Worm (Caenorhabditis elegans): ENCODE results near the gene srx-134.

srx-134 gene

ce11 chrV:13854306-13854705 is 2.0 kb downstream of the srx-134 start, which contains the start of gene ttr-21:
Gene ttr-21 (minus strand): TSS chrV:13854405.
- no peak for TF ChIP-seq drap-1 (GFP tag; optimal IDR thresholded peaks at IDR 0.05)
- TF ChIP-seq sptf-1 (tag; optimal IDR thresholded peaks at IDR 0.05), result no peak
- no peak for TF ChIP-seq ztf-11 (tag; optimal IDR thresholded peaks at IDR 0.05)
- no peak for TF ChIP-seq M03D4.4 (tag; optimal IDR thresholded peaks at IDR 0.05)
- no peak for TF ChIP-seq ceh-83 (GFP tag; optimal IDR thresholded peaks at IDR 0.05)
- no peak for TF ChIP-seq ceh-43 (GFP tag; optimal IDR thresholded peaks at IDR 0.05)
- no peak for TF ChIP-seq nhr-237 (tag; optimal IDR thresholded peaks at IDR 0.05)

- TF ChIP-seq pha-4 (tag; optimal IDR thresholded peaks at IDR 0.05) (no peak), nhr-237 (tag; optimal IDR thresholded peaks at IDR 0.05) (no peak), ceh-39 (tag; optimal IDR thresholded peaks at IDR 0.05) (no peak), ces-1 (GFP tag; optimal IDR thresholded peaks at IDR 0.05) (no peak), lin-32 (GFP tag; optimal IDR thresholded peaks at IDR 0.05) (no peak), zip-8 (tag; optimal IDR thresholded peaks at IDR 0.05) (no peak), ceh-43 (GFP tag; optimal IDR thresholded peaks at IDR 0.05) (no peak), mep-1 (tag; optimal IDR thresholded peaks at IDR 0.05) (no peak), unc-120 (tag; optimal IDR thresholded peaks at IDR 0.05; ENCODE audit: poor library complexity, severe bottlenecking) (no peak), elt-3 (tag; optimal IDR thresholded peaks at IDR 0.05) (no peak), blmp-1 (tag; optimal IDR thresholded peaks at IDR 0.05) (no peak), nhr-28 (tag; optimal IDR thresholded peaks at IDR 0.05) (no peak), nhr-12 (tag; optimal IDR thresholded peaks at IDR 0.05) (no peak), cnd-1 (tag; optimal IDR thresholded peaks at IDR 0.05) (no peak), mab-5 (tag; optimal IDR thresholded peaks at IDR 0.05) (no peak), tbx-8 (GFP tag; optimal IDR thresholded peaks at IDR 0.05) (no peak), unc-39 (tag; optimal IDR thresholded peaks at IDR 0.05) (no peak), drap-1 (GFP tag; optimal IDR thresholded peaks at IDR 0.05) (no peak), flh-1 (GFP tag; optimal IDR thresholded peaks at IDR 0.05) (no peak), sptf-1 (tag; optimal IDR thresholded peaks at IDR 0.05) (no peak)
Observed at ce11 chrV:13850170-13850569, 6.1 kb downstream of the srx-134 start, which contains the start of gene hpx-2. Gene hpx-2 (plus strand): TSS chrV:13850470.

- no peak for TF ChIP-seq nhr-12 (tag; optimal IDR thresholded peaks at IDR 0.05)
- TF ChIP-seq unc-120 (tag; optimal IDR thresholded peaks at IDR 0.05; ENCODE audit: poor library complexity, severe bottlenecking), result no peak
- TF ChIP-seq snpc-4 (tag; optimal IDR thresholded peaks at IDR 0.05), result no peak
- TF ChIP-seq flh-1 (GFP tag; optimal IDR thresholded peaks at IDR 0.05), result no peak
- no peak for TF ChIP-seq mls-2 (tag; optimal IDR thresholded peaks at IDR 0.05)
- no peak for TF ChIP-seq ceh-39 (tag; optimal IDR thresholded peaks at IDR 0.05)
- TF ChIP-seq ceh-43 (GFP tag; optimal IDR thresholded peaks at IDR 0.05), result no peak
- TF ChIP-seq nhr-237 (tag; optimal IDR thresholded peaks at IDR 0.05), result no peak
- no peak for TF ChIP-seq mep-1 (tag; optimal IDR thresholded peaks at IDR 0.05)
- TF ChIP-seq drap-1 (GFP tag; optimal IDR thresholded peaks at IDR 0.05), result no peak
- TF ChIP-seq hlh-1 (tag; optimal IDR thresholded peaks at IDR 0.05), result no peak
- no peak for TF ChIP-seq tbx-8 (GFP tag; optimal IDR thresholded peaks at IDR 0.05)
- TF ChIP-seq lin-32 (GFP tag; optimal IDR thresholded peaks at IDR 0.05), result no peak
- no peak for TF ChIP-seq ceh-83 (GFP tag; optimal IDR thresholded peaks at IDR 0.05)
- TF ChIP-seq nhr-28 (tag; optimal IDR thresholded peaks at IDR 0.05), result no peak
- TF ChIP-seq cnd-1 (tag; optimal IDR thresholded peaks at IDR 0.05), result no peak
- no peak for TF ChIP-seq M03D4.4 (tag; optimal IDR thresholded peaks at IDR 0.05)
Observed at ce11 chrV:13848379-13848778, 7.9 kb downstream of the srx-134 start, which contains the start of gene srx-133. Gene srx-133 (plus strand): TSS chrV:13848679.

ce11 chrV:13845136-13845535 is 11.1 kb downstream of the srx-134 start, which contains the start of gene srx-131:
Gene srx-131 (plus strand): TSS chrV:13845436.
- TF ChIP-seq ces-1 (GFP tag; optimal IDR thresholded peaks at IDR 0.05) (no peak), M03D4.4 (tag; optimal IDR thresholded peaks at IDR 0.05) (no peak), sem-2 (GFP tag; optimal IDR thresholded peaks at IDR 0.05) (no peak), ztf-11 (tag; optimal IDR thresholded peaks at IDR 0.05) (no peak), mab-5 (tag; optimal IDR thresholded peaks at IDR 0.05) (no peak), blmp-1 (tag; optimal IDR thresholded peaks at IDR 0.05) (no peak)

ce11 chrV:13843147-13843546 is 13.1 kb downstream of the srx-134 start, which contains the start of gene srx-130:
Gene srx-130 (plus strand): TSS chrV:13843447.
- TF ChIP-seq nhr-12 (tag; optimal IDR thresholded peaks at IDR 0.05) (no peak), nhr-76 (tag; optimal IDR thresholded peaks at IDR 0.05) (no peak), mls-2 (tag; optimal IDR thresholded peaks at IDR 0.05) (no peak), elt-3 (tag; optimal IDR thresholded peaks at IDR 0.05) (no peak), snpc-4 (tag; optimal IDR thresholded peaks at IDR 0.05) (no peak), sem-2 (GFP tag; optimal IDR thresholded peaks at IDR 0.05) (no peak), ces-1 (GFP tag; optimal IDR thresholded peaks at IDR 0.05) (no peak), sptf-1 (tag; optimal IDR thresholded peaks at IDR 0.05) (no peak), unc-120 (tag; optimal IDR thresholded peaks at IDR 0.05; ENCODE audit: poor library complexity, severe bottlenecking) (no peak), hlh-1 (tag; optimal IDR thresholded peaks at IDR 0.05) (no peak), ceh-83 (GFP tag; optimal IDR thresholded peaks at IDR 0.05) (no peak), zip-8 (tag; optimal IDR thresholded peaks at IDR 0.05) (no peak)

All from whole organism, mixed stage, embryonic.